Worm (Caenorhabditis elegans) whole organism, late embryonic: ENCODE data around the gene lys-4.

ENCODE experiments used
- C38D4.7 ChIP-seq: fragments of 200-800 bp; sonication (Bioruptor generic); optimal IDR thresholded peaks from 2 replicates; lab custom pipeline; 2018; ENCODE audit warnings: mild to moderate bottlenecking, missing genetic modification characterization, moderate library complexity, missing compliant biosample characterization
- K02D7.2 ChIP-seq: sonication (generic microtip); optimal IDR thresholded peaks from 2 replicates; lab custom pipeline; 2017; ENCODE audit warnings: mild to moderate bottlenecking, missing genetic modification characterization, missing compliant biosample characterization
- K09A11.1 ChIP-seq: sonication (generic microtip); optimal IDR thresholded peaks from 2 replicates; lab custom pipeline; 2017; ENCODE audit warnings: antibody characterized with exemption, mild to moderate bottlenecking, missing genetic modification characterization, missing compliant biosample characterization; ENCODE audit not compliant: insufficient read depth
- ahr-1 ChIP-seq: sonication (generic microtip); optimal IDR thresholded peaks from 2 replicates; lab custom pipeline; 2016; ENCODE audit warnings: missing genetic modification characterization, missing compliant biosample characterization
- ceh-14 ChIP-seq: sonication (generic microtip); optimal IDR thresholded peaks from 2 replicates; lab custom pipeline; 2016; ENCODE audit warnings: missing genotype, missing genetic modification characterization, missing compliant biosample characterization
- ceh-18 ChIP-seq: sonication (generic microtip); optimal IDR thresholded peaks from 2 replicates; lab custom pipeline; 2016; ENCODE audit warnings: missing genetic modification characterization, missing compliant biosample characterization
- ceh-19 ChIP-seq: fragments of 200-800 bp; sonication (Bioruptor generic); optimal IDR thresholded peaks from 2 replicates; lab custom pipeline; 2018; ENCODE audit warnings: mild to moderate bottlenecking, missing genetic modification characterization, missing compliant biosample characterization
- ceh-2 ChIP-seq: sonication (generic microtip); optimal IDR thresholded peaks from 2 replicates; lab custom pipeline; 2016; ENCODE audit warnings: missing genotype, missing genetic modification characterization, missing compliant biosample characterization
- ceh-22 ChIP-seq: sonication (generic microtip); optimal IDR thresholded peaks from 2 replicates; lab custom pipeline; 2017; ENCODE audit warnings: missing biosample characterization, missing genetic modification characterization
- ceh-30 ChIP-seq: fragments of 150-350 bp; optimal IDR thresholded peaks from 2 replicates; lab custom pipeline; 2014; ENCODE audit warnings: missing biosample characterization, missing genetic modification characterization
- ceh-31 ChIP-seq: sonication (generic microtip); optimal IDR thresholded peaks from 2 replicates; lab custom pipeline; 2016; ENCODE audit warnings: missing genetic modification characterization, missing compliant biosample characterization
- ceh-6 ChIP-seq: fragments of 200-800 bp; sonication (Bioruptor generic); optimal IDR thresholded peaks from 2 replicates; lab custom pipeline; 2018; ENCODE audit warnings: mild to moderate bottlenecking, missing genetic modification characterization, missing compliant biosample characterization
- che-1 ChIP-seq: sonication (generic microtip); optimal IDR thresholded peaks from 2 replicates; lab custom pipeline; 2016; ENCODE audit warnings: mild to moderate bottlenecking, missing genetic modification characterization, missing compliant biosample characterization
- elt-2 ChIP-seq: sonication (generic microtip); optimal IDR thresholded peaks from 2 replicates; lab custom pipeline; 2016; ENCODE audit warnings: missing genetic modification reagents, missing genetic modification characterization, missing compliant biosample characterization
- elt-4 ChIP-seq: sonication (generic microtip); optimal IDR thresholded peaks from 2 replicates; lab custom pipeline; 2016; ENCODE audit warnings: missing genetic modification characterization, missing compliant biosample characterization
- ets-4 ChIP-seq: sonication (generic microtip); optimal IDR thresholded peaks from 2 replicates; lab custom pipeline; 2016; ENCODE audit warnings: missing genetic modification characterization, missing compliant biosample characterization
- eyg-1 ChIP-seq: sonication (generic microtip); optimal IDR thresholded peaks from 2 replicates; lab custom pipeline; 2016; ENCODE audit warnings: missing genotype, missing genetic modification characterization, missing compliant biosample characterization
- fax-1 ChIP-seq: sonication (generic microtip); optimal IDR thresholded peaks from 2 replicates; lab custom pipeline; 2016; ENCODE audit warnings: missing genotype, missing genetic modification characterization, missing compliant biosample characterization
- fkh-6 ChIP-seq: sonication (generic microtip); optimal IDR thresholded peaks from 2 replicates; lab custom pipeline; 2016; ENCODE audit warnings: missing genetic modification characterization, missing compliant biosample characterization
- hlh-13 ChIP-seq: fragments of 200-800 bp; sonication (Bioruptor generic); optimal IDR thresholded peaks from 2 replicates; lab custom pipeline; 2018; ENCODE audit warnings: mild to moderate bottlenecking, missing genetic modification characterization, missing compliant biosample characterization
- hlh-30 ChIP-seq: sonication (generic microtip); optimal IDR thresholded peaks from 2 replicates; lab custom pipeline; 2017; ENCODE audit warnings: antibody characterized with exemption, missing genetic modification characterization, missing compliant biosample characterization; ENCODE audit not compliant: insufficient read depth
- hlh-6 ChIP-seq: sonication (generic microtip); optimal IDR thresholded peaks from 2 replicates; lab custom pipeline; 2016; ENCODE audit warnings: missing genotype, missing genetic modification characterization, missing compliant biosample characterization
- lim-6 ChIP-seq: sonication (generic microtip); optimal IDR thresholded peaks from 2 replicates; lab custom pipeline; 2016; ENCODE audit warnings: missing genetic modification characterization, missing compliant biosample characterization
- lin-11 ChIP-seq: fragments of 200-800 bp; sonication (Bioruptor generic); optimal IDR thresholded peaks from 2 replicates; lab custom pipeline; 2018; ENCODE audit warnings: mild to moderate bottlenecking, missing genetic modification characterization, missing compliant biosample characterization
- madf-2 ChIP-seq: sonication (generic microtip); optimal IDR thresholded peaks from 2 replicates; lab custom pipeline; 2017; ENCODE audit warnings: missing genetic modification characterization, missing compliant biosample characterization
- mec-3 ChIP-seq: sonication (generic microtip); optimal IDR thresholded peaks from 2 replicates; lab custom pipeline; 2016; ENCODE audit warnings: borderline replicate concordance, missing genetic modification characterization, missing compliant biosample characterization
- nfya-1 ChIP-seq: sonication (generic microtip); optimal IDR thresholded peaks from 2 replicates; lab custom pipeline; 2017; ENCODE audit warnings: missing genetic modification characterization, mild to moderate bottlenecking, missing compliant biosample characterization, antibody characterized with exemption, moderate library complexity
- odd-2 ChIP-seq: sonication (generic microtip); optimal IDR thresholded peaks from 2 replicates; lab custom pipeline; 2017; ENCODE audit warnings: antibody characterized with exemption, mild to moderate bottlenecking, missing genetic modification characterization, missing compliant biosample characterization
- pat-9 ChIP-seq: fragments of 200-800 bp; sonication (Bioruptor generic); optimal IDR thresholded peaks from 2 replicates; lab custom pipeline; 2018; ENCODE audit warnings: mild to moderate bottlenecking, missing genetic modification characterization, moderate library complexity, missing compliant biosample characterization
- pha-2 ChIP-seq: sonication (generic microtip); optimal IDR thresholded peaks from 2 replicates; lab custom pipeline; 2017; ENCODE audit warnings: mild to moderate bottlenecking, missing genetic modification characterization, missing compliant biosample characterization
- pqm-1 ChIP-seq: sonication (generic microtip); optimal IDR thresholded peaks from 2 replicates; lab custom pipeline; 2016; ENCODE audit warnings: missing genetic modification characterization, missing compliant biosample characterization
- pros-1 ChIP-seq: fragments of 150-350 bp; optimal IDR thresholded peaks from 2 replicates; lab custom pipeline; 2014; ENCODE audit warnings: missing biosample characterization, missing genetic modification reagents, missing genetic modification characterization
- sdc-2 ChIP-seq: sonication (generic microtip); optimal IDR thresholded peaks from 2 replicates; lab custom pipeline; 2016; ENCODE audit warnings: missing genotype, missing genetic modification characterization, missing compliant biosample characterization
- sox-4 ChIP-seq: sonication (generic microtip); optimal IDR thresholded peaks from 2 replicates; lab custom pipeline; 2017; ENCODE audit warnings: mild to moderate bottlenecking, missing genetic modification characterization, inconsistent platforms, missing compliant biosample characterization
- tbx-2 ChIP-seq: sonication (generic microtip); optimal IDR thresholded peaks from 2 replicates; lab custom pipeline; 2016; ENCODE audit warnings: missing genetic modification characterization, missing compliant biosample characterization
- ttx-3 ChIP-seq: sonication (generic microtip); optimal IDR thresholded peaks from 2 replicates; lab custom pipeline; 2016; ENCODE audit warnings: missing genetic modification reagents, missing genetic modification characterization, missing compliant biosample characterization
- unc-3 ChIP-seq, 2 experiments: fragments of 200-800 bp in 1 of 2; sonication (Bioruptor generic) in 1 of 2; sonication (generic microtip) in 1 of 2; conservative IDR thresholded peaks in 1 of 2; optimal IDR thresholded peaks in 1 of 2; 2 replicates each; pipeline versions ENCODE4 v1.3.6 to Lab custom; 2016 to 2022; ENCODE audit warnings: missing compliant biosample characterization in 2 of 2, missing genetic modification characterization in 2 of 2, missing genetic modification reagents in 1 of 2
- unc-42 ChIP-seq: sonication (generic microtip); optimal IDR thresholded peaks from 2 replicates; lab custom pipeline; 2016; ENCODE audit warnings: missing genotype, missing genetic modification characterization, missing compliant biosample characterization
- unc-55 ChIP-seq: sonication (generic microtip); optimal IDR thresholded peaks from 2 replicates; lab custom pipeline; 2017; ENCODE audit warnings: missing biosample characterization, missing genetic modification reagents, missing genetic modification characterization
- unc-86 ChIP-seq: sonication (generic microtip); optimal IDR thresholded peaks from 2 replicates; lab custom pipeline; 2016; ENCODE audit warnings: missing genetic modification characterization, missing compliant biosample characterization
- zip-5 ChIP-seq: sonication (generic microtip); optimal IDR thresholded peaks from 2 replicates; lab custom pipeline; 2016; ENCODE audit warnings: missing genetic modification characterization, missing compliant biosample characterization

The lys-4 gene

ce11 chrIV:11622336-11622735 is 638 bp downstream of the lys-4 start:
- no peak for TF ChIP-seq sdc-2 (tag; lab: Kevin White, UChicago)
- no peak for TF ChIP-seq fax-1 (tag; lab: Kevin White, UChicago)
- TF ChIP-seq elt-2: no peak
- no peak for TF ChIP-seq lin-11 (tag; lab: Kevin White, UChicago)
- TF ChIP-seq zip-5 (tag; lab: Kevin White, UChicago): no peak
- no peak for TF ChIP-seq che-1 (tag; lab: Kevin White, UChicago)
- TF ChIP-seq ets-4: no peak
- TF ChIP-seq hlh-6 (tag; lab: Kevin White, UChicago): no peak
- TF ChIP-seq C38D4.7: no peak

ce11 chrIV:11620909-11621308 is 2.1 kb downstream of the lys-4 start, which contains the start of gene dsl-5:
Gene dsl-5 (minus strand): TSS chrIV:11621009.
- TF ChIP-seq pros-1 (tag; lab: Kevin White, UChicago) (no peak), fkh-6 (no peak), ttx-3 (tag; lab: Kevin White, UChicago) (no peak), hlh-13 (no peak), elt-4 (tag; lab: Kevin White, UChicago) (no peak), ahr-1 (tag; lab: Kevin White, UChicago) (no peak), eyg-1 (no peak), tbx-2 (tag; lab: Kevin White, UChicago) (no peak), hlh-30 (tag; lab: Kevin White, UChicago) (no peak), pqm-1 (tag; lab: Kevin White, UChicago) (no peak), K02D7.2 (tag; lab: Kevin White, UChicago) (no peak), ceh-22 (no peak)
- TF ChIP-seq, all 69 proteins: peak for 0

ce11 chrIV:11604909-11605308 is 18.1 kb downstream of the lys-4 start, which contains the start of the genes ragc-1 and Y24F12A.1:
Gene ragc-1 (minus strand): TSS chrIV:11604933.
Gene Y24F12A.1 (plus strand): TSS chrIV:11605254.
- peak; percentile 38 for TF ChIP-seq unc-86 (tag; lab: Kevin White, UChicago)
- TF ChIP-seq ceh-6 (GFP tag; lab: Kevin White, UChicago): peak; percentile 36
- TF ChIP-seq tbx-2 (tag; lab: Kevin White, UChicago): peak; percentile 72
- no peak for TF ChIP-seq ceh-18 (tag; lab: Kevin White, UChicago)
- TF ChIP-seq pat-9 (tag; lab: Kevin White, UChicago): peak; percentile 19
- peak; percentile 54 for TF ChIP-seq ceh-31 (tag; lab: Kevin White, UChicago)
- peak; percentile 79 for TF ChIP-seq K09A11.1 (tag; lab: Kevin White, UChicago)
- TF ChIP-seq nfya-1 (tag; lab: Kevin White, UChicago): peak; percentile 23
- no peak for TF ChIP-seq unc-3 (GFP tag; conservative IDR thresholded peaks at IDR 0.05; lab: Robert Waterston, UW)
- no peak for TF ChIP-seq unc-3 (tag; optimal IDR thresholded peaks at IDR 0.05; lab: Kevin White, UChicago)
- TF ChIP-seq unc-42: peak; percentile 10
- TF ChIP-seq hlh-30 (tag; lab: Kevin White, UChicago): peak; percentile 47
- TF ChIP-seq unc-55 (GFP tag; lab: Kevin White, UChicago): no peak
- no peak for TF ChIP-seq mec-3 (tag; lab: Kevin White, UChicago)
- no peak for TF ChIP-seq sox-4 (tag; lab: Kevin White, UChicago)
- TF ChIP-seq C38D4.7: peak; percentile 21
- peak; percentile 60 for TF ChIP-seq ceh-2 (tag; lab: Kevin White, UChicago)
- no peak for TF ChIP-seq madf-2 (tag; lab: Kevin White, UChicago)
- TF ChIP-seq ceh-30 (tag; lab: Kevin White, UChicago): no peak
- TF ChIP-seq ttx-3 (tag; lab: Kevin White, UChicago): peak; percentile 70
- peak; percentile 66 for TF ChIP-seq elt-2
- TF ChIP-seq odd-2: no peak
- peak; percentile 4 for TF ChIP-seq pha-2 (tag; lab: Kevin White, UChicago)
- TF ChIP-seq ceh-14 (tag; lab: Kevin White, UChicago): peak; percentile 86
- TF ChIP-seq ceh-19: peak; percentile 2
- TF ChIP-seq lim-6 (tag; lab: Kevin White, UChicago): peak; percentile 6
- TF ChIP-seq, all 69 proteins: peak for 17
